Worm (Caenorhabditis elegans) whole organism, late embryonic: Measurements from ENCODE around the gene F26F2.13.

ENCODE experiments used
- fax-1 ChIP-seq: sonication (generic microtip); optimal IDR thresholded peaks from 2 replicates; lab custom pipeline; 2016; ENCODE audit warnings: missing genotype, missing genetic modification characterization, missing compliant biosample characterization
- pag-3 ChIP-seq: sonication (generic microtip); optimal IDR thresholded peaks from 2 replicates; lab custom pipeline; 2016; ENCODE audit warnings: missing compliant biosample characterization, missing genetic modification characterization, borderline replicate concordance

DNA sequence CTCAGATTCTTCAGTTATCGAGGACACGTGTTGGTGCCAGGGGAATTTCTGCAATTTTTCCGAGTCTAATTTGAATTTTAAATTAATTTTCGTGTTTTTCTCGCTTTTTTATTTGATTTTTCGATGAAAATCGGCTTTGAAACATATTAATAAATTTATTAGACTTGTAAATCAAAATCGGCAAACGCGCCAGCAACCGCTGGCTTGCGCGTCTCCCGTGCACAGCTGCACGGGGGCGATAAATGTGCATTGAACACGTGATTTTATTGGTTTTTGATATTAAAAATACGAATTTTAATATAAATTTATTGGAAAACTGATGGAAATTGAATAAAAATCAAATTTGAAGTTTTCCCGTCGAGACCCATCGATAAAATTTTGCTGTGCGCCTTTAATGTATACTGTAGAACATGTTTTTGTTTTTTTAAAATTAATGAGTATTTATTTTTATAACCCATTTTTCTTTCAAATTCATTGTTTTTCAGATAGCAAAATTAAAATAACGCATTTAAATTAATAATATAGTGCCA lies 16.4 kb downstream of the F26F2.13 start, which contains the start of gene F26F2.7:
- TF ChIP-seq pag-3 (tag; lab: Kevin White, UChicago) (no peak), fax-1 (tag; lab: Kevin White, UChicago) (no peak)
